Fruit fly (Drosophila melanogaster) whole organism, embryonic: ENCODE measurements around the gene SCAR.
A peak's percentile ranks its signal among the peaks of the same experiment; 100 is the strongest.

Experiments
- Ada2b ChIP-seq: fragments of 200-800 bp; sonication (Bioruptor generic); IDR thresholded peaks from 2 replicates; pipeline ENCODE4 v1.3.6; 2022; ENCODE audit warnings: missing biosample characterization, missing genetic modification characterization
- Adf1 ChIP-seq: fragments of 200-800 bp; sonication (Bioruptor generic); IDR thresholded peaks from 2 replicates; pipeline ENCODE4 v1.3.6; 2022; ENCODE audit warnings: missing biosample characterization, missing genetic modification characterization
- Atf6 ChIP-seq: fragments of 200-800 bp; sonication (Bioruptor generic); IDR thresholded peaks from 2 replicates; pipeline ENCODE4 v1.3.6; 2022; ENCODE audit warnings: missing biosample characterization, missing genetic modification characterization
- Bdp1 ChIP-seq: fragments of 200-800 bp; sonication (Bioruptor generic); optimal IDR thresholded peaks from 3 replicates; lab custom pipeline; 2016; ENCODE audit warnings: missing biosample characterization, missing genetic modification characterization
- CG12391 ChIP-seq: fragments of 200-800 bp; sonication (Bioruptor generic); optimal IDR thresholded peaks from 3 replicates; lab custom pipeline; 2018; ENCODE audit warnings: missing biosample characterization, mild to moderate bottlenecking, missing genetic modification characterization, moderate library complexity
- CG13775 ChIP-seq: fragments of 200-800 bp; sonication (Bioruptor generic); optimal IDR thresholded peaks from 3 replicates; lab custom pipeline; 2017; ENCODE audit warnings: missing biosample characterization, mild to moderate bottlenecking, missing genetic modification characterization
- CG14667 ChIP-seq: fragments of 200-800 bp; sonication (Bioruptor generic); IDR thresholded peaks from 2 replicates; pipeline ENCODE4 v1.3.6; 2022; ENCODE audit warnings: missing biosample characterization, missing genetic modification characterization
- CG15601 ChIP-seq: fragments of 200-800 bp; sonication (Bioruptor generic); optimal IDR thresholded peaks from 3 replicates; lab custom pipeline; 2019; ENCODE audit warnings: missing biosample characterization, mild to moderate bottlenecking, missing genetic modification characterization, moderate library complexity
- CG17361 ChIP-seq: fragments of 200-800 bp; sonication (Bioruptor generic); IDR thresholded peaks from 3 replicates; pipeline ENCODE4 v1.3.6; 2022; ENCODE audit warnings: missing biosample characterization, missing genetic modification characterization
- CG18262 ChIP-seq: fragments of 200-800 bp; optimal IDR thresholded peaks from 3 replicates; lab custom pipeline; 2019; ENCODE audit warnings: missing biosample characterization, mild to moderate bottlenecking, missing genetic modification characterization, moderate library complexity
- CG2712 ChIP-seq: fragments of 200-800 bp; optimal IDR thresholded peaks from 3 replicates; lab custom pipeline; 2019; ENCODE audit warnings: missing biosample characterization, mild to moderate bottlenecking, missing genetic modification characterization, moderate library complexity
- CG2889 ChIP-seq: fragments of 200-800 bp; sonication (Bioruptor generic); IDR thresholded peaks from 3 replicates; pipeline ENCODE4 v1.3.6; 2022; ENCODE audit warnings: missing biosample characterization, missing genetic modification characterization
- CG30020 ChIP-seq: fragments of 200-800 bp; optimal IDR thresholded peaks from 2 replicates; lab custom pipeline; 2019; ENCODE audit warnings: missing biosample characterization, mild to moderate bottlenecking, missing genetic modification characterization, moderate library complexity
- CG7928 ChIP-seq: fragments of 200-800 bp; sonication (Bioruptor generic); optimal IDR thresholded peaks from 2 replicates; lab custom pipeline; 2017; ENCODE audit warnings: missing biosample characterization, mild to moderate bottlenecking, missing genetic modification characterization
- CG8388 ChIP-seq: fragments of 200-800 bp; sonication (Bioruptor generic); optimal IDR thresholded peaks from 2 replicates; lab custom pipeline; 2019; ENCODE audit warnings: missing biosample characterization, mild to moderate bottlenecking, missing genetic modification characterization, moderate library complexity
- CG8924 ChIP-seq: fragments of 200-800 bp; optimal IDR thresholded peaks from 3 replicates; lab custom pipeline; 2019; ENCODE audit warnings: missing biosample characterization, mild to moderate bottlenecking, missing genetic modification characterization, moderate library complexity
- CG8944 ChIP-seq: fragments of 200-800 bp; sonication (Bioruptor generic); optimal IDR thresholded peaks from 3 replicates; lab custom pipeline; 2016; ENCODE audit warnings: missing biosample characterization, missing genetic modification characterization
- CG9727 ChIP-seq: fragments of 200-800 bp; sonication (Bioruptor generic); optimal IDR thresholded peaks from 3 replicates; lab custom pipeline; 2017; ENCODE audit warnings: missing biosample characterization, mild to moderate bottlenecking, missing genetic modification characterization
- CG9876 ChIP-seq: fragments of 200-800 bp; sonication (Bioruptor generic); optimal IDR thresholded peaks from 2 replicates; lab custom pipeline; 2016; ENCODE audit warnings: missing biosample characterization, missing genetic modification characterization
- CkIIα-i1 ChIP-seq: fragments of 200-800 bp; sonication (Bioruptor generic); IDR thresholded peaks from 2 replicates; pipeline ENCODE4 v1.3.6; 2022; ENCODE audit warnings: missing biosample characterization, missing genetic modification characterization
- Dbx ChIP-seq: fragments of 200-800 bp; sonication (Bioruptor generic); IDR thresholded peaks from 3 replicates; pipeline ENCODE4 v1.3.6; 2022; ENCODE audit warnings: missing biosample characterization, missing genetic modification characterization
- Ets65A ChIP-seq: fragments of 200-800 bp; sonication (Bioruptor generic); peaks from one replicate; lab custom pipeline; 2016; ENCODE audit warnings: missing biosample characterization, missing genetic modification characterization
- Hey ChIP-seq: fragments of 200-800 bp; sonication (Bioruptor generic); optimal IDR thresholded peaks from 3 replicates; lab custom pipeline; 2018; ENCODE audit warnings: missing biosample characterization, mild to moderate bottlenecking, missing genetic modification characterization
- HmgZ ChIP-seq: fragments of 200-800 bp; sonication (Bioruptor generic); optimal IDR thresholded peaks from 2 replicates; lab custom pipeline; 2018; ENCODE audit warnings: missing biosample characterization, mild to moderate bottlenecking, missing genetic modification characterization
- MBD-R2 ChIP-seq: fragments of 200-800 bp; sonication (Bioruptor generic); IDR thresholded peaks from 2 replicates; pipeline ENCODE4 v1.3.6; 2022; ENCODE audit warnings: missing biosample characterization, missing genetic modification characterization
- MESR4 ChIP-seq: fragments of 200-800 bp; sonication (Bioruptor generic); optimal IDR thresholded peaks from 2 replicates; lab custom pipeline; 2018; ENCODE audit warnings: missing biosample characterization, mild to moderate bottlenecking, missing genetic modification characterization, moderate library complexity
- crc ChIP-seq: fragments of 200-800 bp; sonication (Bioruptor generic); optimal IDR thresholded peaks from 2 replicates; lab custom pipeline; 2016; ENCODE audit warnings: missing biosample characterization, missing genetic modification characterization
- da ChIP-seq: fragments of 200-800 bp; sonication (Bioruptor generic); optimal IDR thresholded peaks from 2 replicates; lab custom pipeline; 2016; ENCODE audit warnings: missing biosample characterization, missing genetic modification characterization
- dan ChIP-seq: fragments of 200-800 bp; sonication (Bioruptor generic); IDR thresholded peaks from 2 replicates; pipeline ENCODE4 v1.3.6; 2022; ENCODE audit warnings: missing biosample characterization, missing genetic modification characterization
- dmrt11E ChIP-seq: fragments of 200-800 bp; sonication (Bioruptor generic); optimal IDR thresholded peaks from 3 replicates; lab custom pipeline; 2018; ENCODE audit warnings: missing biosample characterization, mild to moderate bottlenecking, missing genetic modification characterization, moderate library complexity
- fd3F ChIP-seq: fragments of 200-800 bp; sonication (Bioruptor generic); optimal IDR thresholded peaks from 2 replicates; lab custom pipeline; 2018; ENCODE audit warnings: missing biosample characterization, mild to moderate bottlenecking, missing genetic modification characterization, moderate library complexity
- fru ChIP-seq: fragments of >200 bp; optimal IDR thresholded peaks from 2 replicates; lab custom pipeline; 2017
- ftz-f1 ChIP-seq: fragments of 200-800 bp; sonication (Bioruptor generic); optimal IDR thresholded peaks from 2 replicates; lab custom pipeline; 2016; ENCODE audit warnings: missing biosample characterization, missing genetic modification characterization
- gem ChIP-seq: fragments of 200-800 bp; sonication (Bioruptor generic); optimal IDR thresholded peaks from 2 replicates; lab custom pipeline; 2019; ENCODE audit warnings: missing biosample characterization, mild to moderate bottlenecking, missing genetic modification characterization, moderate library complexity
- gsb ChIP-seq: fragments of 200-800 bp; sonication (Bioruptor generic); IDR thresholded peaks from 2 replicates; pipeline ENCODE4 v1.3.6; 2022; ENCODE audit warnings: missing biosample characterization, missing genetic modification characterization
- her ChIP-seq: fragments of 200-800 bp; sonication (Bioruptor generic); optimal IDR thresholded peaks from 2 replicates; lab custom pipeline; 2016; ENCODE audit warnings: missing biosample characterization, missing genetic modification characterization
- lola ChIP-seq, 3 experiments: fragments of >200 bp in 2 of 3; fragments of 200-800 bp in 1 of 3; sonication (Bioruptor generic) in 1 of 3; optimal IDR thresholded peaks; 2 replicates each; lab custom pipeline; 2017 to 2019; ENCODE audit warnings: missing biosample characterization in 3 of 3, missing genetic modification characterization in 3 of 3, mild to moderate bottlenecking in 1 of 3, moderate library complexity in 1 of 3
- onecut ChIP-seq: fragments of 200-800 bp; sonication (Bioruptor generic); IDR thresholded peaks from 2 replicates; pipeline ENCODE4 v1.3.6; 2022; ENCODE audit warnings: missing biosample characterization, missing genetic modification characterization
- phol ChIP-seq: fragments of 200-800 bp; sonication (Bioruptor generic); optimal IDR thresholded peaks from 3 replicates; lab custom pipeline; 2018; ENCODE audit warnings: missing biosample characterization, mild to moderate bottlenecking, missing genetic modification characterization, moderate library complexity
- prd ChIP-seq, 3 experiments: fragments of >200 bp in 2 of 3; fragments of 200-800 bp in 1 of 3; sonication (Bioruptor generic) in 1 of 3; optimal IDR thresholded peaks in 2 of 3; IDR thresholded peaks in 1 of 3; 2 replicates in 2 of 3; 3 replicates in 1 of 3; pipeline versions ENCODE4 v1.3.6 to Lab custom; 2017 to 2022; ENCODE audit warnings: missing biosample characterization in 1 of 3, missing genetic modification characterization in 1 of 3
- pzg ChIP-seq: fragments of 200-800 bp; sonication (Bioruptor generic); optimal IDR thresholded peaks from 3 replicates; lab custom pipeline; 2018; ENCODE audit warnings: missing biosample characterization, mild to moderate bottlenecking, missing genetic modification characterization, moderate library complexity
- schlank ChIP-seq: fragments of 200-800 bp; sonication (Bioruptor generic); optimal IDR thresholded peaks from 2 replicates; lab custom pipeline; 2018; ENCODE audit warnings: missing biosample characterization, mild to moderate bottlenecking, missing genetic modification characterization
- sens ChIP-seq: fragments of 200-800 bp; sonication (Bioruptor generic); peaks from one replicate; lab custom pipeline; 2016; ENCODE audit warnings: missing biosample characterization, missing genetic modification characterization
- slbo ChIP-seq: fragments of 200-800 bp; sonication (Bioruptor generic); IDR thresholded peaks from 2 replicates; pipeline ENCODE4 v1.3.6; 2022; ENCODE audit warnings: missing biosample characterization, missing genetic modification characterization
- slou ChIP-seq: fragments of 200-800 bp; sonication (Bioruptor generic); optimal IDR thresholded peaks from 3 replicates; lab custom pipeline; 2016; ENCODE audit warnings: missing biosample characterization, missing genetic modification characterization
- sr ChIP-seq: fragments of 200-800 bp; sonication (Bioruptor generic); IDR thresholded peaks from 3 replicates; pipeline ENCODE4 v1.3.6; 2022; ENCODE audit warnings: missing biosample characterization, missing genetic modification characterization
- stwl ChIP-seq: fragments of 200-800 bp; sonication (Bioruptor generic); optimal IDR thresholded peaks from 3 replicates; lab custom pipeline; 2018; ENCODE audit warnings: missing biosample characterization, mild to moderate bottlenecking, missing genetic modification characterization, moderate library complexity
- sug ChIP-seq: fragments of 200-800 bp; optimal IDR thresholded peaks from 2 replicates; lab custom pipeline; 2019; ENCODE audit warnings: missing biosample characterization, mild to moderate bottlenecking, missing genetic modification characterization, moderate library complexity
- trem ChIP-seq: fragments of 200-800 bp; optimal IDR thresholded peaks from 3 replicates; lab custom pipeline; 2019; ENCODE audit warnings: missing biosample characterization, mild to moderate bottlenecking, missing genetic modification characterization, moderate library complexity
- yki ChIP-seq: fragments of >200 bp; optimal IDR thresholded peaks from 3 replicates; lab custom pipeline; 2018

SCAR gene

DNA sequence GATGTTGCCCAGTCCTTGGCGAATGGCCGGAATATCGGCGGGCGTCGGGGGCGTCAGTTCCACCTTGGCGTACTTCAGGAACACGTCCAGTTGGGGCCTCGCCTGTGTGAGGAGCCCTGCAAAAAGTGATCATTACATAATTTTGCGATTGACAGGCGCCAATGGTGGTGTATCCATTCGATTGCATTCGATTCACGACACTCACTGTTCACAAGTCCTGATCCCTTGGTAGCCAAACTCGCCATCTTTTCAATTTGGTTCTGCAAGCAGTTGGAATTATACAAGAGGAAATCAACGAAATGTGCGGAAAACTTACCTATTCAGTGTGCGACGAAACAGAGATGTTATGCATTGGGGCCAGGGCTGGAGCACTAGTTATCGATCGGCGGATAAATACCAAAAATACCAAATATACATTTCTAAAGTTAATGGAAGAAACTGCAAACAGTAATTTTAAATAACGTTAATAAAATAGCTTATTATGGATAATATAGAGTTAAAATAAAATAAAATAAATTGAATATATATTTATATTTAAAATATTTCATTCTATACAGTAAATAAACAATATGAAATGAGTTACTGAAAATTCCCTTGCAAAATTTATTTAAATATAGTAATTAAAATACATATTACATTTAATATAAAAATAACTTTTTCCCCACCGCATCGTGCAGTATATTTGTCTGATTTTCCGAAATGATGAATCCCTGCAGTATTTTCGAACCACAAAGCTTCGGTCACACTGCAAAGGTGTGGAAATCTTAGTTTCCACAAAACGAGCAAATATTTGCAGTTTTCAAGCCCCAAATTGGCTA is at the start of gene SCAR, which contains the start of gene ATPsynG:
Gene SCAR, plus strand, starts transcription at position 727 of the 818 bp plus-strand sequence.
Gene ATPsynG, minus strand, starts transcription at position 354 of the 818 bp plus-strand sequence.
- TF ChIP-seq CG8388 (peak; percentile 16), Ada2b (no peak), Bdp1 (GFP tag; lab: Kevin White, UChicago) (no peak), CG17361 (GFP tag; lab: Robert Waterston, UW) (peak; percentile 49; the same call in 2 of the 3 replicates), gem (no peak), stwl (tag; lab: Kevin White, UChicago) (peak; percentile 41), pzg (GFP tag; lab: Kevin White, UChicago) (peak; percentile 38), dan (GFP tag; lab: Robert Waterston, UW) (no peak), CG14667 (GFP tag; lab: Robert Waterston, UW) (no peak), sug (no peak), phol (tag; lab: Kevin White, UChicago) (peak; percentile 31), CG30020 (tag; lab: Kevin White, UChicago) (peak; percentile 58), CG9727 (no peak), CG7928 (GFP tag; lab: Kevin White, UChicago) (peak; percentile 92), ftz-f1 (GFP tag; lab: Kevin White, UChicago) (peak; percentile 31), schlank (no peak), yki (no peak), onecut (peak; percentile 95), Hey (no peak), CG15601 (tag; lab: Kevin White, UChicago) (peak; percentile 5), CkIIα-i1 (GFP tag; lab: Robert Waterston, UW) (no peak), lola (GFP tag; optimal IDR thresholded peaks at IDR 0.05; lab: Kevin White, UChicago) (peak in 1 of 3 experiments; percentile 4), CG2889 (GFP tag; lab: Robert Waterston, UW) (no peak), CG2712 (tag; lab: Kevin White, UChicago) (peak; percentile 32), fru (lab: Kevin White, UChicago) (no peak), sens (no peak), MESR4 (GFP tag; lab: Kevin White, UChicago) (peak; percentile 94), fd3F (GFP tag; lab: Kevin White, UChicago) (no peak), Adf1 (no peak), MBD-R2 (GFP tag; lab: Robert Waterston, UW) (peak; percentile 46), sr (GFP tag; lab: Robert Waterston, UW) (no peak), CG12391 (peak; percentile 44), slou (no peak), slbo (GFP tag; lab: Robert Waterston, UW) (no peak), CG8924 (tag; lab: Kevin White, UChicago) (peak; percentile 29), trem (tag; lab: Kevin White, UChicago) (peak; percentile 30), prd (optimal IDR thresholded peaks at IDR 0.05; lab: Kevin White, UChicago) (no peak), prd (GFP tag; IDR thresholded peaks at IDR 0.05; lab: Robert Waterston, UW) (no peak), Atf6 (no peak), HmgZ (no peak), da (no peak), CG18262 (peak; percentile 11), CG8944 (GFP tag; lab: Kevin White, UChicago) (no peak), dmrt11E (tag; lab: Kevin White, UChicago) (no peak), Dbx (peak; percentile 34; the same call in 1 of the 3 replicates), crc (GFP tag; lab: Kevin White, UChicago) (no peak), CG13775 (GFP tag; lab: Kevin White, UChicago) (peak; percentile 21), her (GFP tag; lab: Kevin White, UChicago) (no peak), gsb (GFP tag; lab: Robert Waterston, UW) (no peak), Ets65A (GFP tag; lab: Kevin White, UChicago) (peak; percentile 29), CG9876 (GFP tag; lab: Kevin White, UChicago) (no peak)
